Worm (Caenorhabditis elegans): ENCODE results near the gene T28H10.1.
A peak's percentile ranks its signal among the peaks of the same experiment; 100 is the strongest.

- TF ChIP-seq zag-1 (tag; optimal IDR thresholded peaks at IDR 0.05) (no peak), fkh-10 (GFP tag; optimal IDR thresholded peaks at IDR 0.05) (no peak), ama-1 (optimal IDR thresholded peaks at IDR 0.05) (no peak), lin-15B (tag; optimal IDR thresholded peaks at IDR 0.05) (no peak), ceh-9 (tag; optimal IDR thresholded peaks at IDR 0.05) (no peak), skn-1 (tag; optimal IDR thresholded peaks at IDR 0.05) (no peak), unc-39 (tag; optimal IDR thresholded peaks at IDR 0.05) (no peak), nhr-43 (tag; optimal IDR thresholded peaks at IDR 0.05; ENCODE audit: poor library complexity, severe bottlenecking) (peak; percentile 55), nhr-76 (tag; optimal IDR thresholded peaks at IDR 0.05) (no peak), egl-27 (tag; optimal IDR thresholded peaks at IDR 0.05) (no peak)
Observed at ce11 chrV:12533635-12534150, 30.1 kb downstream of the T28H10.1 start.

All from whole organism, L3 larva.